Worm (Caenorhabditis elegans) whole organism, L3 larva: ENCODE measurements around the gene F49E12.7.

Experiments used
- mdl-1 ChIP-seq: fragments of 150-350 bp; optimal IDR thresholded peaks from 2 replicates; lab custom pipeline; 2014; ENCODE audit warnings: missing biosample characterization, missing genetic modification characterization
- pqm-1 ChIP-seq: fragments of 150-350 bp; optimal IDR thresholded peaks from 2 replicates; lab custom pipeline; 2017; ENCODE audit warnings: missing biosample characterization, missing genetic modification characterization, inconsistent platforms
- zag-1 ChIP-seq: fragments of 150-350 bp; optimal IDR thresholded peaks from 2 replicates; lab custom pipeline; 2014; ENCODE audit warnings: missing biosample characterization, missing genetic modification characterization

DNA sequence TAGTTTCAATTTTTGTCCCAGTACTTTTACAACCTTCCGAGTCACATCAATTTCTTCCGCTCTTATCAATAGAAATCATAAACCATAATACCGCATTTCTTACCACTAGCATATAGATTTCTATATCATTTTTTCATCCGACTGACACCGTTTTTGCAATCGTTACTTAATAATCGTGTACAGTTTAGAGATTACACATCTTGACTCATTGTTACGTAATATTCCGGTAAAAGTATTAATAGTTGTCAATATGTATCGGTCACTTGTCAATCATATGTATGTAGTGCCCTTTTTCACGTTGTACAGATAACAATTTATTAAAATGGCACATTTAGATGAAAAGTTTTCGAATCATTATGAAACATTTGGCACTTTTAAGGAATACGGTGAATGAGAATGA lies 4.1 kb upstream of the F49E12.7 start:
- TF ChIP-seq zag-1 (tag; lab: Kevin White, UChicago) (no peak), pqm-1 (tag; lab: Kevin White, UChicago) (peak; percentile 44), mdl-1 (no peak)
